Fruit fly (Drosophila melanogaster): ENCODE results near the gene CG45263.

- TF ChIP-seq CG12768 (GFP tag; optimal IDR thresholded peaks at IDR 0.05), result no peak
- TF ChIP-seq Crg-1 (GFP tag; optimal IDR thresholded peaks at IDR 0.05), result no peak
- TF ChIP-seq Mnt (GFP tag; optimal IDR thresholded peaks at IDR 0.05), result no peak
- no peak for TF ChIP-seq CG33017 (tag; optimal IDR thresholded peaks at IDR 0.05)
- peak; percentile 21 for TF ChIP-seq tj (GFP tag; optimal IDR thresholded peaks at IDR 0.05)
- no peak for TF ChIP-seq CG7101 (tag; optimal IDR thresholded peaks at IDR 0.05)
- TF ChIP-seq cnc (optimal IDR thresholded peaks at IDR 0.05), result no peak
These were observed 160.9 kb downstream of the CG45263 start, which contains the start of gene Coq2 for dm6 chr3R:8316344-8317105.
